Worm (Caenorhabditis elegans): Measurements from ENCODE around the gene H10D18.1.
A peak's percentile ranks its signal among the peaks of the same experiment; 100 is the strongest.

Gene H10D18.1

ce11 chrV:3810035-3810434 lies 5.0 kb upstream of the H10D18.1 start:
- TF ChIP-seq aha-1 (tag) (peak; percentile 94), daf-8 (GFP tag; IDR thresholded peaks at IDR 0.05) (no peak)

ce11 chrV:3811541-3811940 lies 3.5 kb upstream of the H10D18.1 start, which contains the start of gene scl-13:
Gene scl-13 (minus strand): TSS chrV:3811641.
- TF ChIP-seq R02D3.7 (tag; optimal IDR thresholded peaks at IDR 0.05) (no peak), ZK337.2 (GFP tag; IDR thresholded peaks at IDR 0.05) (no peak), set-16 (GFP tag; IDR thresholded peaks at IDR 0.05) (no peak), nhr-25 (tag; optimal IDR thresholded peaks at IDR 0.05; ENCODE audit: borderline replicate concordance, insufficient read depth) (no peak), lsy-2 (tag; optimal IDR thresholded peaks at IDR 0.05) (no peak), T20F7.1 (GFP tag; optimal IDR thresholded peaks at IDR 0.05) (no peak), nhr-237 (tag; optimal IDR thresholded peaks at IDR 0.05) (no peak), duxl-1 (tag; optimal IDR thresholded peaks at IDR 0.05; ENCODE audit: poor library complexity) (no peak), aly-2 (tag; optimal IDR thresholded peaks at IDR 0.05) (no peak), ceh-82 (tag; optimal IDR thresholded peaks at IDR 0.05) (no peak), nhr-42 (GFP tag; IDR thresholded peaks at IDR 0.05) (no peak), nhr-77 (tag; optimal IDR thresholded peaks at IDR 0.05) (no peak), lin-13 (GFP tag; optimal IDR thresholded peaks at IDR 0.05) (no peak), tag-97 (GFP tag; IDR thresholded peaks at IDR 0.05) (no peak), Y5F2A.4 (GFP tag; optimal IDR thresholded peaks at IDR 0.05) (no peak), mep-1 (tag; optimal IDR thresholded peaks at IDR 0.05) (no peak), lin-15B (tag; optimal IDR thresholded peaks at IDR 0.05) (no peak)

ce11 chrV:3812291-3812690 lies 2.7 kb upstream of the H10D18.1 start, which contains the start of gene scl-12:
Gene scl-12 (plus strand): TSS chrV:3812591.
- no peak for TF ChIP-seq lir-3 (tag; optimal IDR thresholded peaks at IDR 0.05)
- no peak for TF ChIP-seq lin-38 (GFP tag; IDR thresholded peaks at IDR 0.05)
- TF ChIP-seq aha-1 (tag): peak; percentile 47
- TF ChIP-seq dmd-8 (GFP tag; IDR thresholded peaks at IDR 0.05): 0 out of 2 replicates have a peak, but pooled peaks have one; percentile 31

- TF ChIP-seq Y48G9A.11 (GFP tag; IDR thresholded peaks at IDR 0.05) (no peak), jun-1 (tag; optimal IDR thresholded peaks at IDR 0.05) (no peak), aha-1 (tag) (peak; percentile 7), nhr-76 (tag; optimal IDR thresholded peaks at IDR 0.05) (no peak), Y5F2A.4 (GFP tag; optimal IDR thresholded peaks at IDR 0.05) (no peak), vab-7 (GFP tag; IDR thresholded peaks at IDR 0.05) (no peak), ceh-28 (tag; optimal IDR thresholded peaks at IDR 0.05) (no peak), lin-29 (GFP tag; IDR thresholded peaks at IDR 0.05) (no peak), set-16 (GFP tag; IDR thresholded peaks at IDR 0.05) (peak; percentile 51), nhr-102 (tag; optimal IDR thresholded peaks at IDR 0.05) (no peak)
Observed at ce11 chrV:3814009-3814408, 1.0 kb upstream of the H10D18.1 start.

ce11 chrV:3820875-3821274 lies 5.9 kb downstream of the H10D18.1 start:
- TF ChIP-seq egl-27 (tag; optimal IDR thresholded peaks at IDR 0.05): no peak
- TF ChIP-seq duxl-1 (tag; optimal IDR thresholded peaks at IDR 0.05; ENCODE audit: poor library complexity): no peak
- TF ChIP-seq egl-43 (GFP tag; IDR thresholded peaks at IDR 0.05): no peak
- no peak for TF ChIP-seq dmd-6 (GFP tag; IDR thresholded peaks at IDR 0.05)
- no peak for TF ChIP-seq snpc-1.2 (GFP tag; IDR thresholded peaks at IDR 0.05)
- TF ChIP-seq F49E8.2 (tag; optimal IDR thresholded peaks at IDR 0.05; ENCODE audit: borderline replicate concordance): no peak
- TF ChIP-seq F26F4.8 (GFP tag; conservative IDR thresholded peaks at IDR 0.05): no peak
- TF ChIP-seq aly-2 (tag; optimal IDR thresholded peaks at IDR 0.05): no peak
- TF ChIP-seq unc-39 (tag; optimal IDR thresholded peaks at IDR 0.05): no peak
- TF ChIP-seq snpc-4 (tag; optimal IDR thresholded peaks at IDR 0.05): no peak
- no peak for TF ChIP-seq unc-130 (GFP tag; optimal IDR thresholded peaks at IDR 0.05)
- TF ChIP-seq dve-1 (tag; optimal IDR thresholded peaks at IDR 0.05; ENCODE audit: insufficient read depth): no peak
- no peak for TF ChIP-seq attf-4 (tag; optimal IDR thresholded peaks at IDR 0.05)
- TF ChIP-seq tra-1 (GFP tag; IDR thresholded peaks at IDR 0.05): no peak
- TF ChIP-seq lin-15B (tag; optimal IDR thresholded peaks at IDR 0.05): no peak

Data from whole organism, L4 larva.